Worm (Caenorhabditis elegans) whole organism, young adult: Measurements from ENCODE around the gene T05H4.3.

Experiments
- B0019.2 ChIP-seq: fragments of 200-800 bp; sonication (Bioruptor generic); conservative IDR thresholded peaks from 2 replicates; pipeline ENCODE4 v1.3.6; 2022; ENCODE audit warnings: missing genetic modification reagents, missing genetic modification characterization, missing compliant biosample characterization
- B0336.3 ChIP-seq: fragments of 200-800 bp; sonication (Bioruptor generic); IDR thresholded peaks from 2 replicates; pipeline ENCODE4 v1.3.6; 2022; ENCODE audit warnings: missing genetic modification characterization, missing compliant biosample characterization
- C06A6.2 ChIP-seq: fragments of 200-800 bp; sonication (Bioruptor generic); conservative IDR thresholded peaks from 2 replicates; pipeline ENCODE4 v1.3.6; 2022; ENCODE audit warnings: missing genetic modification characterization, missing compliant biosample characterization
- F10E7.11 ChIP-seq: sonication (generic microtip); optimal IDR thresholded peaks from 2 replicates; lab custom pipeline; 2017; ENCODE audit warnings: mild to moderate bottlenecking, missing genetic modification characterization, moderate library complexity, missing compliant biosample characterization
- F22D6.2 ChIP-seq: sonication (generic microtip); optimal IDR thresholded peaks from 2 replicates; lab custom pipeline; 2016; ENCODE audit warnings: mild to moderate bottlenecking, missing genetic modification characterization, missing compliant biosample characterization
- Y53F4B.3 ChIP-seq: fragments of 200-800 bp; sonication (Bioruptor generic); IDR thresholded peaks from 2 replicates; pipeline ENCODE4 v1.3.6; 2022; ENCODE audit warnings: missing genetic modification reagents, missing genetic modification characterization, missing compliant biosample characterization
- Y53G8AR.9 ChIP-seq: fragments of 200-800 bp; sonication (Bioruptor generic); conservative IDR thresholded peaks from 2 replicates; pipeline ENCODE4 v1.3.6; 2022; ENCODE audit warnings: missing genetic modification reagents, missing genetic modification characterization, missing compliant biosample characterization
- Y56A3A.18 ChIP-seq: fragments of 200-800 bp; sonication (Bioruptor generic); IDR thresholded peaks from 2 replicates; pipeline ENCODE4 v1.3.6; 2022; ENCODE audit warnings: missing genetic modification reagents, missing genetic modification characterization, missing compliant biosample characterization
- Y95B8A.8 ChIP-seq: fragments of 200-800 bp; sonication (Bioruptor generic); IDR thresholded peaks from 2 replicates; pipeline ENCODE4 v1.3.6; 2022; ENCODE audit warnings: missing genetic modification reagents, missing genetic modification characterization, missing compliant biosample characterization
- atf-7 ChIP-seq: sonication (generic microtip); optimal IDR thresholded peaks from 2 replicates; lab custom pipeline; 2017; ENCODE audit warnings: mild to moderate bottlenecking, missing genetic modification characterization, missing compliant biosample characterization
- attf-5 ChIP-seq: fragments of 200-800 bp; sonication (Bioruptor generic); optimal IDR thresholded peaks from 2 replicates; lab custom pipeline; 2018; ENCODE audit warnings: mild to moderate bottlenecking, missing genetic modification characterization, missing compliant biosample characterization
- attf-6 ChIP-seq: fragments of 200-800 bp; sonication (Bioruptor generic); IDR thresholded peaks from 2 replicates; pipeline ENCODE4 v1.3.6; 2022; ENCODE audit warnings: missing genetic modification reagents, missing genetic modification characterization, missing compliant biosample characterization
- bed-2 ChIP-seq: fragments of 200-800 bp; sonication (Bioruptor generic); IDR thresholded peaks from 2 replicates; pipeline ENCODE4 v1.3.6; 2022; ENCODE audit warnings: missing genetic modification reagents, missing genetic modification characterization, missing compliant biosample characterization
- ccch-3 ChIP-seq: fragments of 200-800 bp; sonication (Bioruptor generic); optimal IDR thresholded peaks from 2 replicates; lab custom pipeline; 2018; ENCODE audit warnings: mild to moderate bottlenecking, missing genetic modification characterization, missing compliant biosample characterization
- ceh-100 ChIP-seq: fragments of 200-800 bp; sonication (Bioruptor generic); IDR thresholded peaks from 2 replicates; pipeline ENCODE4 v1.3.6; 2022; ENCODE audit warnings: missing genetic modification reagents, missing genetic modification characterization, missing compliant biosample characterization
- ceh-27 ChIP-seq: fragments of 200-800 bp; sonication (Bioruptor generic); optimal IDR thresholded peaks from 2 replicates; lab custom pipeline; 2018; ENCODE audit warnings: mild to moderate bottlenecking, missing genetic modification characterization, moderate library complexity, missing compliant biosample characterization
- die-1 ChIP-seq: sonication (generic microtip); optimal IDR thresholded peaks from 2 replicates; lab custom pipeline; 2016; ENCODE audit warnings: missing genotype, mild to moderate bottlenecking, missing genetic modification characterization, missing compliant biosample characterization
- ets-4 ChIP-seq: fragments of 200-800 bp; sonication (Bioruptor generic); optimal IDR thresholded peaks from 2 replicates; lab custom pipeline; 2018; ENCODE audit warnings: mild to moderate bottlenecking, missing genetic modification characterization, missing compliant biosample characterization
- hlh-26 ChIP-seq: fragments of 200-800 bp; sonication (Bioruptor generic); conservative IDR thresholded peaks from 2 replicates; pipeline ENCODE4 v1.3.6; 2022; ENCODE audit warnings: missing genetic modification reagents, missing genetic modification characterization, missing compliant biosample characterization
- hmg-20 ChIP-seq: fragments of 200-800 bp; sonication (Bioruptor generic); IDR thresholded peaks from 2 replicates; pipeline ENCODE4 v1.3.6; 2022; ENCODE audit warnings: missing genetic modification reagents, missing genetic modification characterization, missing compliant biosample characterization
- let-607 ChIP-seq, 2 experiments: fragments of 200-800 bp in 1 of 2; sonication (Bioruptor generic) in 1 of 2; sonication (generic microtip) in 1 of 2; optimal IDR thresholded peaks; 2 replicates each; lab custom pipeline; 2016 to 2018; ENCODE audit warnings: mild to moderate bottlenecking in 2 of 2, missing compliant biosample characterization in 2 of 2, missing genetic modification characterization in 2 of 2, moderate library complexity in 2 of 2, missing genotype in 1 of 2
- lin-35 ChIP-seq, 3 experiments: fragments of 150-350 bp in 2 of 3; sonication (generic microtip) in 1 of 3; optimal IDR thresholded peaks; 2 replicates each; lab custom pipeline; 2014 to 2018; ENCODE audit warnings: missing biosample characterization in 3 of 3, missing genetic modification characterization in 3 of 3, missing genetic modification reagents in 3 of 3
- lsl-1 ChIP-seq: fragments of 200-800 bp; sonication (Bioruptor generic); optimal IDR thresholded peaks from 2 replicates; lab custom pipeline; 2018; ENCODE audit warnings: mild to moderate bottlenecking, missing genetic modification characterization, moderate library complexity, missing compliant biosample characterization
- lsy-27 ChIP-seq: sonication (generic microtip); optimal IDR thresholded peaks from 2 replicates; lab custom pipeline; 2017; ENCODE audit warnings: missing genetic modification characterization, mild to moderate bottlenecking, missing compliant biosample characterization, antibody characterized with exemption, missing genotype, borderline replicate concordance; ENCODE audit not compliant: insufficient read depth
- madf-6 ChIP-seq: fragments of 200-800 bp; sonication (Bioruptor generic); IDR thresholded peaks from 2 replicates; pipeline ENCODE4 v1.3.6; 2022; ENCODE audit warnings: missing genetic modification reagents, missing genetic modification characterization, missing compliant biosample characterization
- mes-4 ChIP-seq: sonication (generic microtip); optimal IDR thresholded peaks from 2 replicates; lab custom pipeline; 2016; ENCODE audit warnings: missing genotype, missing genetic modification characterization, missing compliant biosample characterization
- nfya-2 ChIP-seq: fragments of 200-800 bp; sonication (Bioruptor generic); IDR thresholded peaks from 2 replicates; pipeline ENCODE4 v1.3.6; 2022; ENCODE audit warnings: missing genetic modification reagents, missing genetic modification characterization, missing compliant biosample characterization
- nhr-27 ChIP-seq: fragments of 200-800 bp; sonication (Bioruptor generic); optimal IDR thresholded peaks from 2 replicates; lab custom pipeline; 2018; ENCODE audit warnings: mild to moderate bottlenecking, missing genetic modification characterization, moderate library complexity, missing compliant biosample characterization
- nhr-80 ChIP-seq: sonication (generic microtip); optimal IDR thresholded peaks from 2 replicates; lab custom pipeline; 2016; ENCODE audit warnings: missing genetic modification characterization, missing compliant biosample characterization
- pbrm-1 ChIP-seq: fragments of 200-800 bp; sonication (Bioruptor generic); IDR thresholded peaks from 2 replicates; pipeline ENCODE4 v1.3.6; 2022; ENCODE audit warnings: missing genetic modification reagents, missing genetic modification characterization, missing compliant biosample characterization
- rcor-1 ChIP-seq: fragments of 200-800 bp; sonication (Bioruptor generic); IDR thresholded peaks from 2 replicates; pipeline ENCODE4 v1.3.6; 2022; ENCODE audit warnings: missing genetic modification reagents, missing genetic modification characterization, missing compliant biosample characterization
- repo-1 ChIP-seq: sonication (generic microtip); optimal IDR thresholded peaks from 2 replicates; lab custom pipeline; 2017; ENCODE audit warnings: mild to moderate bottlenecking, missing genetic modification characterization, missing compliant biosample characterization
- rpc-1 ChIP-seq, 2 experiments: fragments of 150-350 bp in 1 of 2; sonication (generic microtip) in 1 of 2; optimal IDR thresholded peaks; 2 replicates each; lab custom pipeline; 2014 to 2018; ENCODE audit warnings: missing biosample characterization in 1 of 2, missing genetic modification characterization in 1 of 2, missing genetic modification reagents in 1 of 2, missing genotype in 1 of 2
- snpc-1.1 ChIP-seq: sonication (generic microtip); optimal IDR thresholded peaks from 2 replicates; lab custom pipeline; 2017; ENCODE audit warnings: missing genetic modification characterization, mild to moderate bottlenecking, missing compliant biosample characterization, antibody characterized with exemption, moderate library complexity, missing genotype, missing genetic modification reagents; ENCODE audit not compliant: insufficient read depth
- tbx-9 ChIP-seq: sonication (generic microtip); optimal IDR thresholded peaks from 2 replicates; lab custom pipeline; 2016; ENCODE audit warnings: borderline replicate concordance, missing genetic modification characterization, inconsistent platforms, missing compliant biosample characterization
- zfh-2 ChIP-seq: fragments of 200-800 bp; sonication (Bioruptor generic); conservative IDR thresholded peaks from 2 replicates; pipeline ENCODE4 v1.3.6; 2022; ENCODE audit warnings: missing genetic modification reagents, missing genetic modification characterization, missing compliant biosample characterization
- ztf-18 ChIP-seq: sonication (generic microtip); optimal IDR thresholded peaks from 2 replicates; lab custom pipeline; 2016; ENCODE audit warnings: missing genotype, mild to moderate bottlenecking, missing genetic modification characterization, missing compliant biosample characterization
- ztf-25 ChIP-seq: fragments of 200-800 bp; sonication (Bioruptor generic); IDR thresholded peaks from 2 replicates; pipeline ENCODE4 v1.3.6; 2022; ENCODE audit warnings: missing genetic modification reagents, missing genetic modification characterization, missing compliant biosample characterization
- ztf-3 ChIP-seq: fragments of 200-800 bp; sonication (Bioruptor generic); optimal IDR thresholded peaks from 2 replicates; lab custom pipeline; 2018; ENCODE audit warnings: mild to moderate bottlenecking, missing genetic modification characterization, missing compliant biosample characterization

T05H4.3 gene

ce11 chrV:6442037-6442436, at the start of gene T05H4.3:
TSS of gene T05H4.3 (plus strand) at chrV:6442337.
- TF ChIP-seq tbx-9 (tag; lab: Kevin White, UChicago) (no peak), snpc-1.1 (tag; lab: Kevin White, UChicago) (no peak), mes-4 (tag; lab: Kevin White, UChicago) (no peak), F22D6.2 (tag; lab: Kevin White, UChicago) (no peak), bed-2 (no peak), zfh-2 (GFP tag; lab: Robert Waterston, UW) (no peak), atf-7 (no peak), ztf-18 (tag; lab: Kevin White, UChicago) (no peak)
- TF ChIP-seq, all 124 proteins: peak for 0

DNA sequence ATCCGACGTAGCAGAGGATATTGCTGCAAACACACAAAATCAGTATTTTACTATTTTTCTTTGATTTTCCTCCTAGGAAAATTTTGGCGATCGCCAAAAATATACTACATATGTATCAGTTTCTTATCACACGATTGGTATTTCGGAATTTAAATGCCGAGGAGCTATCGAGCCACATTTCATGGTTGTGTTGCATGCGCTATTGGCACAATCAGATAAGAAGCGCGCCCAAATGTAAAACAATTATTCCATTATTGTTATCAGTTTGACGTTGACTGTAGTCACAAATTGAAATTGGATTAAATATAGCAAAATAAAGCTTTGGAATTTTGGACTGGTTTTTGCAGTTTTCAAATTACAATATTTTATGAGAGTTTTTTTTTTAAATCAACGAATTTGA, 43.2 kb upstream of the T05H4.3 start:
- TF ChIP-seq nhr-80 (peak; percentile 75), attf-6 (no peak), ets-4 (GFP tag; lab: Kevin White, UChicago) (peak; percentile 5)
- TF ChIP-seq, all 124 proteins: peak for 2

- TF ChIP-seq B0019.2 (GFP tag; lab: Robert Waterston, UW) = no peak
- TF ChIP-seq ccch-3 (GFP tag; lab: Kevin White, UChicago) = no peak
- no peak for TF ChIP-seq attf-6
- TF ChIP-seq ceh-100 (GFP tag; lab: Robert Waterston, UW) = no peak
- no peak for TF ChIP-seq ceh-27
- TF ChIP-seq attf-5 (GFP tag; lab: Kevin White, UChicago) = no peak
- no peak for TF ChIP-seq ztf-3
- no peak for TF ChIP-seq F10E7.11 (tag; lab: Kevin White, UChicago)
- no peak for TF ChIP-seq hmg-20
- TF ChIP-seq rpc-1 (optimal IDR thresholded peaks at IDR 0.05; lab: Kevin White, UChicago) = no peak
- TF ChIP-seq rpc-1 (tag; optimal IDR thresholded peaks at IDR 0.05; lab: Kevin White, UChicago) = no peak
- no peak for TF ChIP-seq ztf-25
- TF ChIP-seq nfya-2 (GFP tag; lab: Robert Waterston, UW) = no peak
- no peak for TF ChIP-seq nhr-27
- TF ChIP-seq tbx-9 (tag; lab: Kevin White, UChicago) = no peak
- no peak for TF ChIP-seq let-607 (tag; optimal IDR thresholded peaks at IDR 0.05; lab: Kevin White, UChicago)
- TF ChIP-seq lin-35 (GFP tag; optimal IDR thresholded peaks at IDR 0.05; lab: Kevin White, UChicago) = no peak
- TF ChIP-seq Y53F4B.3 = no peak
- TF ChIP-seq lsl-1 (GFP tag; lab: Kevin White, UChicago) = no peak
- no peak for TF ChIP-seq C06A6.2 (GFP tag; lab: Robert Waterston, UW)
Observed at ce11 chrV:6399831-6400230, 42.3 kb upstream of the T05H4.3 start, which contains the start of gene gfi-1. TSS of gene gfi-1 (minus strand) at chrV:6399931.

DNA sequence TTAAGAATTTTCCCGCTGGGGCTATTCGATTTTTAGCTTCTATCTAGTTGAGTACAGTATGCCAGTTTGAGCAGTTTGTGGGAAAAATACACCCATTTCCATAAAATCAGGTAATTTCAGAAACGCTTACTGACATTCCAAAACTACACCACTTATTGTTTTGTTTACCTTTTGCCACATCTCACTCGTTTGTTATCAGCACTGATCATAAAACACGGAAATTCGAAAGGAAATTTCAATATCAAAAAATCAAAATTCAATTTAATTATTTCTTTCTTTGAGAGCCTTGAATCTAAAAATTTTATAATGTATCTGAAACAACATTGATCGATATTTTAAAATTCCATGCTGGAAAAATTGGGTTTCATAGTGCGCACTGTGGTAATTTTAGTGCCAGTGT, 41.6 kb upstream of the T05H4.3 start:
- no peak for TF ChIP-seq lsy-27 (tag; lab: Kevin White, UChicago)
- TF ChIP-seq rcor-1 (GFP tag; lab: Robert Waterston, UW) = no peak
- no peak for TF ChIP-seq pbrm-1
- TF ChIP-seq let-607 (tag; optimal IDR thresholded peaks at IDR 0.05; lab: Kevin White, UChicago) = peak in 1 of 2 experiments; percentile 17

- TF ChIP-seq ztf-18 (tag; lab: Kevin White, UChicago) = no peak
- 0 out of 2 replicates have a peak, but pooled peaks have one; percentile 8 for TF ChIP-seq attf-6
- peak; percentile 14 for TF ChIP-seq repo-1 (tag; lab: Kevin White, UChicago)
- peak; percentile 24 for TF ChIP-seq nhr-80
- TF ChIP-seq rcor-1 (GFP tag; lab: Robert Waterston, UW) = no peak
- peak; percentile 53 for TF ChIP-seq Y53G8AR.9
- no peak for TF ChIP-seq pbrm-1
- peak; percentile 29 for TF ChIP-seq atf-7
- TF ChIP-seq madf-6 (GFP tag; lab: Robert Waterston, UW) = 0 out of 2 replicates have a peak, but pooled peaks have one; percentile 7
- no peak for TF ChIP-seq die-1
- 0 out of 2 replicates have a peak, but pooled peaks have one; percentile 10 for TF ChIP-seq Y56A3A.18 (GFP tag; lab: Robert Waterston, UW)
- no peak for TF ChIP-seq ccch-3 (GFP tag; lab: Kevin White, UChicago)
- TF ChIP-seq Y95B8A.8 = no peak
- no peak for TF ChIP-seq hlh-26
- TF ChIP-seq B0336.3 (GFP tag; lab: Robert Waterston, UW) = 0 out of 2 replicates have a peak, but pooled peaks have one; percentile 33
- 0 out of 2 replicates have a peak, but pooled peaks have one; percentile 28 for TF ChIP-seq C06A6.2 (GFP tag; lab: Robert Waterston, UW)
Observed at ce11 chrV:6400950-6401551, 41.1 kb upstream of the T05H4.3 start.
